Worm (Caenorhabditis elegans) whole organism, late embryonic: ENCODE data around the gene Y48A6C.4.

Experiments
- K09A11.1 ChIP-seq: sonication (generic microtip); optimal IDR thresholded peaks from 2 replicates; lab custom pipeline; 2017; ENCODE audit warnings: antibody characterized with exemption, mild to moderate bottlenecking, missing genetic modification characterization, missing compliant biosample characterization; ENCODE audit not compliant: insufficient read depth
- T23F11.4 ChIP-seq: fragments of 200-800 bp; sonication (Bioruptor generic); optimal IDR thresholded peaks from 2 replicates; lab custom pipeline; 2018; ENCODE audit warnings: mild to moderate bottlenecking, missing genetic modification characterization, missing compliant biosample characterization
- ceh-18 ChIP-seq: sonication (generic microtip); optimal IDR thresholded peaks from 2 replicates; lab custom pipeline; 2016; ENCODE audit warnings: missing genetic modification characterization, missing compliant biosample characterization
- ceh-24 ChIP-seq: sonication (generic microtip); optimal IDR thresholded peaks from 2 replicates; lab custom pipeline; 2016; ENCODE audit warnings: mild to moderate bottlenecking, missing genetic modification characterization, missing compliant biosample characterization
- ceh-9 ChIP-seq: sonication (generic microtip); optimal IDR thresholded peaks from 2 replicates; lab custom pipeline; 2016; ENCODE audit warnings: mild to moderate bottlenecking, missing genetic modification characterization, inconsistent platforms, missing compliant biosample characterization
- dmd-4 ChIP-seq: sonication (generic microtip); optimal IDR thresholded peaks from 2 replicates; lab custom pipeline; 2016; ENCODE audit warnings: borderline replicate concordance, missing genetic modification characterization, missing compliant biosample characterization
- eyg-1 ChIP-seq: sonication (generic microtip); optimal IDR thresholded peaks from 2 replicates; lab custom pipeline; 2016; ENCODE audit warnings: missing genotype, missing genetic modification characterization, missing compliant biosample characterization
- fkh-10 ChIP-seq: fragments of 150-350 bp; optimal IDR thresholded peaks from 2 replicates; lab custom pipeline; 2014; ENCODE audit warnings: missing biosample characterization, missing genetic modification reagents, missing genetic modification characterization
- nhr-11 ChIP-seq: fragments of 150-350 bp; optimal IDR thresholded peaks from 2 replicates; lab custom pipeline; 2014; ENCODE audit warnings: missing biosample characterization, missing genetic modification characterization
- npax-4 ChIP-seq: sonication (generic microtip); optimal IDR thresholded peaks from 2 replicates; lab custom pipeline; 2016; ENCODE audit warnings: missing genetic modification characterization, missing compliant biosample characterization
- rnt-1 ChIP-seq: sonication (generic microtip); optimal IDR thresholded peaks from 2 replicates; lab custom pipeline; 2016; ENCODE audit warnings: missing genetic modification characterization, missing compliant biosample characterization
- syd-9 ChIP-seq: sonication (generic microtip); optimal IDR thresholded peaks from 2 replicates; lab custom pipeline; 2016; ENCODE audit warnings: mild to moderate bottlenecking, missing genetic modification characterization, moderate library complexity, missing compliant biosample characterization
- unc-55 ChIP-seq: sonication (generic microtip); optimal IDR thresholded peaks from 2 replicates; lab custom pipeline; 2017; ENCODE audit warnings: missing biosample characterization, missing genetic modification reagents, missing genetic modification characterization
- unc-86 ChIP-seq: sonication (generic microtip); optimal IDR thresholded peaks from 2 replicates; lab custom pipeline; 2016; ENCODE audit warnings: missing genetic modification characterization, missing compliant biosample characterization

DNA sequence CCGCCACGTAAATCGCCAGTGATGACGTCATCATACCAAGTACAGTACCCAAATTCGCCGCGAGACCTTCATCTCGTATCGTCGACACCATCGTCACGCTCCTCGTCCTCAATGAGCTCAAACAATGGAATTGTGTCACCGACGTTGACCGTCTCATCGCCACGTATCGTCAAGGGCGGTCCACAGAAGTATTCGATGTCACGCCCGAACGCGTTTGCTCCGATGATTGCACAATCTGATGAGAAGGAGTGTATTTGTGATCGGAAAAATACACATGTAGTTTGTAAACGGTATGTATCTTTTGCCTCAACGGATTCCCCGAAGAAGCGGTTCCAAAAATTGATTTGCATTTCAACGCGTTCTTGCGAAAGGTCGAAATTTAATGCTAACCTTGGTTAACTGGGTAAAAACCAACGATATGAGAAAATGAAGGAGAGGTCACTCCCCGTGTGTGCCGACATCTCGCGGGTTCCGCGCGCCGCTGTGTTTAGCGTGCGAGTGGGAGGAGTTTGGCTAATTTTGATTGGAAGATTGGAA, 29.4 kb upstream of the Y48A6C.4 start:
- TF ChIP-seq unc-86: no peak
- no peak for TF ChIP-seq syd-9 (tag; lab: Kevin White, UChicago)
- no peak for TF ChIP-seq eyg-1 (tag; lab: Kevin White, UChicago)
- TF ChIP-seq fkh-10: no peak
- TF ChIP-seq npax-4 (tag; lab: Kevin White, UChicago): no peak
- no peak for TF ChIP-seq ceh-24 (tag; lab: Kevin White, UChicago)
- no peak for TF ChIP-seq unc-55 (GFP tag; lab: Kevin White, UChicago)
- no peak for TF ChIP-seq ceh-9 (tag; lab: Kevin White, UChicago)
- TF ChIP-seq dmd-4 (tag; lab: Kevin White, UChicago): no peak
- TF ChIP-seq T23F11.4 (GFP tag; lab: Kevin White, UChicago): no peak
- TF ChIP-seq ceh-18: no peak
- no peak for TF ChIP-seq nhr-11 (tag; lab: Kevin White, UChicago)
- no peak for TF ChIP-seq K09A11.1 (tag; lab: Kevin White, UChicago)
- TF ChIP-seq rnt-1: no peak
